Worm (Caenorhabditis elegans) whole organism, L1 larva: ENCODE data around the gene Y57G7A.5.

Experiments
- C16A3.4 ChIP-seq: fragments of 150-350 bp; optimal IDR thresholded peaks from 2 replicates; lab custom pipeline; 2014; ENCODE audit warnings: missing biosample characterization, missing genetic modification characterization
- Y116A8C.19 ChIP-seq: sonication (generic microtip); optimal IDR thresholded peaks from 2 replicates; lab custom pipeline; 2016; ENCODE audit warnings: missing compliant biosample characterization, missing genetic modification characterization, borderline replicate concordance
- aha-1 ChIP-seq: fragments of 150-350 bp; optimal IDR thresholded peaks from 2 replicates; lab custom pipeline; 2014; ENCODE audit warnings: missing biosample characterization, missing genetic modification characterization
- alr-1 ChIP-seq: fragments of 200-800 bp; sonication (Bioruptor generic); optimal IDR thresholded peaks from 2 replicates; lab custom pipeline; 2018; ENCODE audit warnings: borderline replicate concordance, mild to moderate bottlenecking, missing genetic modification characterization, missing compliant biosample characterization
- blmp-1 ChIP-seq: fragments of 150-350 bp; optimal IDR thresholded peaks from 2 replicates; lab custom pipeline; 2014; ENCODE audit warnings: missing biosample characterization, missing genetic modification characterization
- ceh-8 ChIP-seq: fragments of 200-800 bp; sonication (Bioruptor generic); optimal IDR thresholded peaks from 2 replicates; lab custom pipeline; 2018; ENCODE audit warnings: mild to moderate bottlenecking, missing genetic modification characterization, moderate library complexity, missing compliant biosample characterization
- ceh-88 ChIP-seq: fragments of 200-800 bp; sonication (Bioruptor generic); IDR thresholded peaks from 2 replicates; pipeline ENCODE4 v1.3.6; 2022; ENCODE audit warnings: missing genetic modification characterization, missing compliant biosample characterization
- ces-1 ChIP-seq: fragments of 150-350 bp; optimal IDR thresholded peaks from 2 replicates; lab custom pipeline; 2014; ENCODE audit warnings: missing biosample characterization, missing genetic modification reagents, missing genetic modification characterization
- efl-1 ChIP-seq, 4 experiments: fragments of 150-350 bp; optimal IDR thresholded peaks in 3 of 4; peaks in 1 of 4; 1 replicate in 1 of 4; 2 replicates in 3 of 4; lab custom pipeline; 2014; ENCODE audit warnings: missing biosample characterization in 2 of 4, missing genetic modification characterization in 2 of 4, missing genetic modification reagents in 2 of 4
- egl-27 ChIP-seq, 2 experiments: fragments of 150-350 bp in 1 of 2; sonication (generic microtip); optimal IDR thresholded peaks; 3 replicates each; lab custom pipeline; 2017 to 2018; ENCODE audit warnings: missing biosample characterization in 2 of 2, missing genetic modification characterization in 2 of 2, missing genetic modification reagents in 2 of 2
- elt-3 ChIP-seq, 6 experiments: fragments of 150-350 bp in 1 of 6; sonication (generic microtip); optimal IDR thresholded peaks; 2 replicates each; lab custom pipeline; 2017 to 2018; ENCODE audit warnings: missing biosample characterization in 6 of 6, missing genetic modification characterization in 6 of 6, inconsistent platforms in 1 of 6
- fkh-10 ChIP-seq: sonication (generic microtip); optimal IDR thresholded peaks from 2 replicates; lab custom pipeline; 2017; ENCODE audit warnings: missing biosample characterization, missing genetic modification reagents, missing genetic modification characterization
- fkh-4 ChIP-seq: sonication (generic microtip); optimal IDR thresholded peaks from 2 replicates; lab custom pipeline; 2016; ENCODE audit warnings: missing compliant biosample characterization, missing genetic modification characterization, borderline replicate concordance
- fkh-8 ChIP-seq: sonication (generic microtip); optimal IDR thresholded peaks from 2 replicates; lab custom pipeline; 2016; ENCODE audit warnings: mild to moderate bottlenecking, missing genetic modification characterization, missing compliant biosample characterization
- fos-1 ChIP-seq: fragments of 150-350 bp; optimal IDR thresholded peaks from 2 replicates; lab custom pipeline; 2014; ENCODE audit warnings: missing biosample characterization, missing genetic modification characterization
- grh-1 ChIP-seq: fragments of 200-800 bp; sonication (Bioruptor generic); IDR thresholded peaks from 2 replicates; pipeline ENCODE4 v1.3.6; 2022; ENCODE audit warnings: missing genetic modification reagents, missing genetic modification characterization, missing compliant biosample characterization
- hlh-4 ChIP-seq: sonication (generic microtip); optimal IDR thresholded peaks from 2 replicates; lab custom pipeline; 2016; ENCODE audit warnings: mild to moderate bottlenecking, missing genetic modification characterization, missing compliant biosample characterization
- lin-14 ChIP-seq: fragments of 200-800 bp; sonication (Bioruptor generic); optimal IDR thresholded peaks from 2 replicates; lab custom pipeline; 2018; ENCODE audit warnings: mild to moderate bottlenecking, missing genetic modification characterization, moderate library complexity, missing compliant biosample characterization
- lin-15B ChIP-seq: fragments of 150-350 bp; sonication (generic microtip); optimal IDR thresholded peaks from 3 replicates; lab custom pipeline; 2014; ENCODE audit warnings: missing biosample characterization, missing genetic modification characterization
- lin-35 ChIP-seq, 2 experiments: fragments of 150-350 bp; optimal IDR thresholded peaks; 2 replicates each; lab custom pipeline; 2014; ENCODE audit warnings: missing biosample characterization in 2 of 2, missing genetic modification characterization in 2 of 2, missing genetic modification reagents in 2 of 2
- lir-3 ChIP-seq: sonication (generic microtip); optimal IDR thresholded peaks from 2 replicates; lab custom pipeline; 2016; ENCODE audit warnings: mild to moderate bottlenecking, missing genetic modification characterization, moderate library complexity, missing compliant biosample characterization; ENCODE audit not compliant: poor library complexity
- lsy-2 ChIP-seq, 2 experiments: fragments of 150-350 bp; optimal IDR thresholded peaks; 2 replicates each; lab custom pipeline; 2014; ENCODE audit warnings: missing biosample characterization in 2 of 2, missing genetic modification characterization in 2 of 2
- mdl-1 ChIP-seq, 2 experiments: fragments of 150-350 bp; optimal IDR thresholded peaks; 2 replicates each; lab custom pipeline; 2014 to 2017; ENCODE audit warnings: missing biosample characterization in 2 of 2, missing genetic modification characterization in 2 of 2, inconsistent platforms in 1 of 2
- mep-1 ChIP-seq: fragments of 150-350 bp; optimal IDR thresholded peaks from 2 replicates; lab custom pipeline; 2014; ENCODE audit warnings: missing biosample characterization, missing genetic modification characterization
- nhr-20 ChIP-seq: sonication (generic microtip); optimal IDR thresholded peaks from 2 replicates; lab custom pipeline; 2016; ENCODE audit warnings: mild to moderate bottlenecking, missing genetic modification characterization, missing compliant biosample characterization
- nhr-47 ChIP-seq: sonication (generic microtip); optimal IDR thresholded peaks from 2 replicates; lab custom pipeline; 2016; ENCODE audit warnings: mild to moderate bottlenecking, missing genetic modification characterization, moderate library complexity, missing compliant biosample characterization
- nhr-76 ChIP-seq: sonication (generic microtip); optimal IDR thresholded peaks from 2 replicates; lab custom pipeline; 2017; ENCODE audit warnings: missing biosample characterization, missing genetic modification characterization
- pax-3 ChIP-seq: fragments of 200-800 bp; sonication (Bioruptor generic); optimal IDR thresholded peaks from 2 replicates; lab custom pipeline; 2018; ENCODE audit warnings: mild to moderate bottlenecking, missing genetic modification characterization, moderate library complexity, missing compliant biosample characterization
- rnt-1 ChIP-seq: sonication (generic microtip); optimal IDR thresholded peaks from 2 replicates; lab custom pipeline; 2016; ENCODE audit warnings: mild to moderate bottlenecking, missing genetic modification characterization, moderate library complexity, missing compliant biosample characterization
- unc-130 ChIP-seq: fragments of 150-350 bp; optimal IDR thresholded peaks from 2 replicates; lab custom pipeline; 2017; ENCODE audit warnings: missing biosample characterization, missing genetic modification characterization, inconsistent platforms
- unc-30 ChIP-seq: sonication (generic microtip); optimal IDR thresholded peaks from 2 replicates; lab custom pipeline; 2017; ENCODE audit warnings: missing biosample characterization, missing genetic modification characterization
- unc-62 ChIP-seq: fragments of 150-350 bp; optimal IDR thresholded peaks from 2 replicates; lab custom pipeline; 2014; ENCODE audit warnings: missing biosample characterization, missing genetic modification reagents, missing genetic modification characterization
- unc-86 ChIP-seq: sonication (generic microtip); optimal IDR thresholded peaks from 2 replicates; lab custom pipeline; 2016; ENCODE audit warnings: missing genetic modification characterization, missing compliant biosample characterization
- vab-15 ChIP-seq: sonication (generic microtip); optimal IDR thresholded peaks from 2 replicates; lab custom pipeline; 2017; ENCODE audit warnings: missing genotype, mild to moderate bottlenecking, missing genetic modification characterization, missing compliant biosample characterization
- ztf-4 ChIP-seq: fragments of 150-350 bp; optimal IDR thresholded peaks from 2 replicates; lab custom pipeline; 2014; ENCODE audit warnings: missing biosample characterization, missing genetic modification characterization

Gene Y57G7A.5

DNA sequence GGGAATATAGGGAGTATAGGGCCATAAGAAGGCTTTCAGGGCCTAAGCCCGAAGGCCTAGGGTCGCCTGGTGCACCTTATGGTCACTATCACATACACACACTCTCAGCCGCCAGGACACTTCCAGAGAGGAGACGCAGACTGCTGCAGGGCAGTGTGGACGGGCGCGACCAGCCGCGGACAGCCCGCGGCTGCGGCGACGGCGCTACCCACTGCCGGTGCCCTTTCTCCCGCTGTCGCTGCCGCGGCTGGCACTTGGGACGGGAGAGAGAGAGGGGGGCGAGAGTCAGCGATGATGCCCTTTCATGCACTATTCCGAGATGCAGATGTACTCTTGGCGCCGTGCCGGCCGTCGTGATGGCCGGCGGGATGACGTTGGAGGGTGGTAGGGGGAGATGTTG, 37.5 kb downstream of the Y57G7A.5 start (continued):
- TF ChIP-seq fkh-4 (no peak), blmp-1 (tag; lab: Kevin White, UChicago) (peak; percentile 54), hlh-4 (no peak), ceh-88 (GFP tag; lab: Robert Waterston, UW) (no peak), fkh-10 (GFP tag; lab: Kevin White, UChicago) (peak; percentile 29), ceh-8 (GFP tag; lab: Kevin White, UChicago) (peak; percentile 92), nhr-20 (tag; lab: Kevin White, UChicago) (peak; percentile 5), mep-1 (tag; lab: Kevin White, UChicago) (peak; percentile 14), nhr-47 (tag; lab: Kevin White, UChicago) (peak; percentile 46), lsy-2 (tag; optimal IDR thresholded peaks at IDR 0.05; lab: Kevin White, UChicago) (peak in 1 of 2 experiments; percentile 6), lin-35 (GFP tag; optimal IDR thresholded peaks at IDR 0.05; lab: Kevin White, UChicago) (peak in 1 of 2 experiments; percentile 27)

- TF ChIP-seq rnt-1 (tag; lab: Kevin White, UChicago), result peak; percentile 21
- TF ChIP-seq fkh-4, result no peak
- TF ChIP-seq lin-14, result peak; percentile 14
- TF ChIP-seq blmp-1 (tag; lab: Kevin White, UChicago), result peak; percentile 30
- TF ChIP-seq mdl-1 (tag; optimal IDR thresholded peaks at IDR 0.05; lab: Kevin White, UChicago), result peak in 1 of 2 experiments; percentile 5
- peak in 1 of 2 experiments; percentile 28 for TF ChIP-seq efl-1 (optimal IDR thresholded peaks at IDR 0.05; lab: Kevin White, UChicago)
- peak in 1 of 2 experiments; percentile 29 for TF ChIP-seq efl-1 (GFP tag; optimal IDR thresholded peaks at IDR 0.05 in 1 of 2; lab: Kevin White, UChicago)
- TF ChIP-seq grh-1 (GFP tag; lab: Robert Waterston, UW), result no peak
These were observed 38.9 kb downstream of the Y57G7A.5 start for ce11 chrII:1236479-1236878.

ce11 chrII:1236003-1236402, 39.3 kb downstream of the Y57G7A.5 start:
- no peak for TF ChIP-seq lir-3 (tag; lab: Kevin White, UChicago)
- TF ChIP-seq pax-3 (tag; lab: Kevin White, UChicago), result no peak
- no peak for TF ChIP-seq fos-1 (tag; lab: Kevin White, UChicago)
- no peak for TF ChIP-seq egl-27 (tag; optimal IDR thresholded peaks at IDR 0.05; lab: Kevin White, UChicago)
- no peak for TF ChIP-seq alr-1
- TF ChIP-seq unc-86, result no peak
- TF ChIP-seq elt-3 (tag; optimal IDR thresholded peaks at IDR 0.05; lab: Kevin White, UChicago), result no peak
- no peak for TF ChIP-seq mep-1 (tag; lab: Kevin White, UChicago)
- TF ChIP-seq fkh-8 (tag; lab: Kevin White, UChicago), result no peak

- TF ChIP-seq Y116A8C.19 (no peak), efl-1 (optimal IDR thresholded peaks at IDR 0.05; lab: Kevin White, UChicago) (no peak), efl-1 (GFP tag; optimal IDR thresholded peaks at IDR 0.05 in 1 of 2; lab: Kevin White, UChicago) (peak in 1 of 2 experiments; percentile 15)
These were observed 40.4 kb downstream of the Y57G7A.5 start for ce11 chrII:1234971-1235370.

ce11 chrII:1232967-1233366, 42.4 kb downstream of the Y57G7A.5 start:
- TF ChIP-seq C16A3.4 (tag; lab: Kevin White, UChicago) (no peak), unc-30 (tag; lab: Kevin White, UChicago) (peak; percentile 6), ztf-4 (tag; lab: Kevin White, UChicago) (peak; percentile 65)

- TF ChIP-seq vab-15 (no peak), hlh-4 (no peak), aha-1 (tag; lab: Kevin White, UChicago) (no peak), unc-62 (GFP tag; lab: Kevin White, UChicago) (no peak), nhr-76 (no peak), ces-1 (GFP tag; lab: Kevin White, UChicago) (no peak), unc-130 (no peak), lin-15B (tag; lab: Kevin White, UChicago) (no peak)
These were observed 46.4 kb downstream of the Y57G7A.5 start for ce11 chrII:1228943-1229342.
